Worm (Caenorhabditis elegans) whole organism, L4/young adult: ENCODE measurements around the gene str-177.

ENCODE experiments used
- W03F9.2 ChIP-seq: fragments of 150-350 bp; optimal IDR thresholded peaks from 2 replicates; lab custom pipeline; 2014; ENCODE audit warnings: missing biosample characterization, missing genetic modification characterization
- dao-5 ChIP-seq: sonication (generic microtip); optimal IDR thresholded peaks from 2 replicates; lab custom pipeline; 2016; ENCODE audit warnings: missing genotype, missing genetic modification characterization, moderate library complexity, missing compliant biosample characterization
- him-1 ChIP-seq: sonication (generic microtip); optimal IDR thresholded peaks from 2 replicates; lab custom pipeline; 2016; ENCODE audit warnings: missing genotype, missing genetic modification reagents, missing genetic modification characterization, missing compliant biosample characterization

The str-177 gene

DNA sequence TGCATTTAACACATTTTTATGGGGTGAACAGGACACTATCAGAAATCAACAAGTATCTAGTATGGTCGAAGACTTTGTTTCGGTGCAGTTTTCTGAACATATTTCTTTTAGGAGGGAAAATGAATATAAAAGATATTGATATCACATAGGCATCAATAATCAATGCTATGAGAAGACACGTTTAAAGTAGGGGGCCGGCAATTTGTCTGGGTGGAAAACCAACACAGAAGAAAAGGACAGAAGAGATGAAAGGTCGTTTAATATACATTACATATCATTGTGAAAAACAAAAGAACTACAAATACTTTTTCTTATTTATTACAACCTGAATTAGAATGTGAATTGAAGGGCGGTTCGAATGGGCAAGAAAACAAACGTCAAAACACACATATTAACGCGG is 46.4 kb downstream of the str-177 start:
- no peak for TF ChIP-seq him-1 (tag; lab: Kevin White, UChicago)
- TF ChIP-seq W03F9.2, result no peak
- TF ChIP-seq dao-5 (tag; lab: Kevin White, UChicago), result no peak

- TF ChIP-seq W03F9.2 (no peak), dao-5 (tag; lab: Kevin White, UChicago) (no peak), him-1 (tag; lab: Kevin White, UChicago) (no peak)
These were observed 50.6 kb downstream of the str-177 start for ce11 chrV:9148151-9148550.
